Fruit fly (Drosophila melanogaster) whole organism, embryonic: ENCODE data around the gene CG11843.

Experiments used
- Adf1 ChIP-seq: fragments of 200-800 bp; sonication (Bioruptor generic); IDR thresholded peaks from 2 replicates; pipeline ENCODE4 v1.3.6; 2022; ENCODE audit warnings: missing biosample characterization, missing genetic modification characterization
- Bgb ChIP-seq: fragments of 200-800 bp; sonication (Bioruptor generic); IDR thresholded peaks from 2 replicates; pipeline ENCODE4 v1.3.6; 2022; ENCODE audit warnings: missing biosample characterization, missing genetic modification characterization; ENCODE audit not compliant: partially characterized antibody
- CG12942 ChIP-seq: fragments of 200-800 bp; sonication (Bioruptor generic); optimal IDR thresholded peaks from 3 replicates; lab custom pipeline; 2016; ENCODE audit warnings: missing biosample characterization, missing genetic modification characterization
- CG15073 ChIP-seq: fragments of 200-800 bp; sonication (Bioruptor generic); optimal IDR thresholded peaks from 2 replicates; lab custom pipeline; 2016; ENCODE audit warnings: missing biosample characterization, missing genetic modification characterization
- CG15514 ChIP-seq: fragments of 200-800 bp; sonication (Bioruptor generic); optimal IDR thresholded peaks from 3 replicates; lab custom pipeline; 2017; ENCODE audit warnings: missing biosample characterization, missing genetic modification characterization, mild to moderate bottlenecking, moderate library complexity, missing genetic modification reagents
- CG17328 ChIP-seq: fragments of 200-800 bp; sonication (Bioruptor generic); IDR thresholded peaks from 2 replicates; pipeline ENCODE4 v1.3.6; 2022; ENCODE audit warnings: missing biosample characterization, missing genetic modification characterization
- CG17359 ChIP-seq: fragments of 200-800 bp; sonication (Bioruptor generic); optimal IDR thresholded peaks from 3 replicates; lab custom pipeline; 2018; ENCODE audit warnings: missing biosample characterization, mild to moderate bottlenecking, missing genetic modification characterization, moderate library complexity
- CG18011 ChIP-seq: fragments of 200-800 bp; sonication (Bioruptor generic); optimal IDR thresholded peaks from 2 replicates; lab custom pipeline; 2017; ENCODE audit warnings: missing biosample characterization, missing genetic modification characterization, mild to moderate bottlenecking, moderate library complexity, missing genotype
- CG2116 ChIP-seq: fragments of 200-800 bp; sonication (Bioruptor generic); optimal IDR thresholded peaks from 3 replicates; lab custom pipeline; 2018; ENCODE audit warnings: missing biosample characterization, mild to moderate bottlenecking, missing genetic modification characterization
- CG2712 ChIP-seq: fragments of 200-800 bp; optimal IDR thresholded peaks from 3 replicates; lab custom pipeline; 2019; ENCODE audit warnings: missing biosample characterization, mild to moderate bottlenecking, missing genetic modification characterization, moderate library complexity
- CG30431 ChIP-seq: fragments of 200-800 bp; sonication (Bioruptor generic); optimal IDR thresholded peaks from 2 replicates; lab custom pipeline; 2017; ENCODE audit warnings: missing biosample characterization, missing genetic modification characterization
- CG32767 ChIP-seq: fragments of 200-800 bp; sonication (Bioruptor generic); IDR thresholded peaks from 2 replicates; pipeline ENCODE4 v1.3.6; 2022; ENCODE audit warnings: missing biosample characterization, missing genetic modification characterization
- CG6689 ChIP-seq: fragments of 200-800 bp; sonication (Bioruptor generic); IDR thresholded peaks from 2 replicates; pipeline ENCODE4 v1.3.6; 2022; ENCODE audit warnings: missing biosample characterization, missing genetic modification characterization
- CG6765 ChIP-seq: fragments of 200-800 bp; sonication (Bioruptor generic); optimal IDR thresholded peaks from 3 replicates; lab custom pipeline; 2017; ENCODE audit warnings: missing biosample characterization, mild to moderate bottlenecking, missing genetic modification characterization
- CG7357 ChIP-seq: fragments of 200-800 bp; sonication (Bioruptor generic); IDR thresholded peaks from 3 replicates; pipeline ENCODE4 v1.3.6; 2022; ENCODE audit warnings: missing biosample characterization, missing genetic modification characterization
- CG7556 ChIP-seq: fragments of 200-800 bp; sonication (Bioruptor generic); optimal IDR thresholded peaks from 2 replicates; lab custom pipeline; 2017; ENCODE audit warnings: missing biosample characterization, mild to moderate bottlenecking, missing genetic modification characterization
- CG9817 ChIP-seq: fragments of 200-800 bp; sonication (Bioruptor generic); optimal IDR thresholded peaks from 2 replicates; lab custom pipeline; 2018; ENCODE audit warnings: missing biosample characterization, mild to moderate bottlenecking, missing genetic modification characterization, moderate library complexity
- CTCF ChIP-seq: fragments of 200-800 bp; sonication (Bioruptor generic); optimal IDR thresholded peaks from 2 replicates; lab custom pipeline; 2017; ENCODE audit warnings: missing biosample characterization, mild to moderate bottlenecking, missing genetic modification characterization, moderate library complexity
- CoRest ChIP-seq: fragments of 200-800 bp; sonication (Bioruptor generic); optimal IDR thresholded peaks from 3 replicates; lab custom pipeline; 2018; ENCODE audit warnings: missing biosample characterization, mild to moderate bottlenecking, missing genetic modification characterization, moderate library complexity
- E2f2 ChIP-seq: fragments of 200-800 bp; sonication (Bioruptor generic); IDR thresholded peaks from 2 replicates; pipeline ENCODE4 v1.3.6; 2022; ENCODE audit warnings: missing biosample characterization, missing genetic modification characterization
- Fer2 ChIP-seq: fragments of 200-800 bp; sonication (Bioruptor generic); optimal IDR thresholded peaks from 2 replicates; lab custom pipeline; 2018; ENCODE audit warnings: missing biosample characterization, mild to moderate bottlenecking, missing genetic modification characterization, moderate library complexity
- HLHmδ ChIP-seq: fragments of 200-800 bp; sonication (Bioruptor generic); optimal IDR thresholded peaks from 2 replicates; lab custom pipeline; 2018; ENCODE audit warnings: missing biosample characterization, mild to moderate bottlenecking, missing genetic modification characterization, moderate library complexity
- Hr39 ChIP-seq: fragments of >200 bp; optimal IDR thresholded peaks from 2 replicates; lab custom pipeline; 2017
- Kr ChIP-seq: fragments of 200-800 bp; sonication (Bioruptor generic); optimal IDR thresholded peaks from 2 replicates; lab custom pipeline; 2017; ENCODE audit warnings: missing biosample characterization, mild to moderate bottlenecking, missing genetic modification characterization
- NC2α ChIP-seq: fragments of 200-800 bp; sonication (Bioruptor generic); optimal IDR thresholded peaks from 2 replicates; lab custom pipeline; 2016; ENCODE audit warnings: missing biosample characterization, missing genetic modification characterization
- Oli ChIP-seq: fragments of 200-800 bp; sonication (Bioruptor generic); optimal IDR thresholded peaks from 2 replicates; lab custom pipeline; 2018; ENCODE audit warnings: missing biosample characterization, mild to moderate bottlenecking, missing genetic modification characterization, moderate library complexity
- Opbp ChIP-seq: fragments of 200-800 bp; sonication (Bioruptor generic); IDR thresholded peaks from 3 replicates; pipeline ENCODE4 v1.3.6; 2022; ENCODE audit warnings: missing biosample characterization, missing genetic modification characterization; ENCODE audit not compliant: partially characterized antibody
- Side ChIP-seq: fragments of 200-800 bp; sonication (Bioruptor generic); optimal IDR thresholded peaks from 2 replicates; lab custom pipeline; 2016; ENCODE audit warnings: missing biosample characterization, missing genetic modification characterization
- Spps ChIP-seq: fragments of 200-800 bp; sonication (Bioruptor generic); optimal IDR thresholded peaks from 2 replicates; lab custom pipeline; 2018; ENCODE audit warnings: missing biosample characterization, mild to moderate bottlenecking, missing genetic modification characterization
- Xbp1 ChIP-seq: fragments of 200-800 bp; sonication (Bioruptor generic); optimal IDR thresholded peaks from 3 replicates; lab custom pipeline; 2016; ENCODE audit warnings: missing biosample characterization, mild to moderate bottlenecking, missing genetic modification characterization
- az2 ChIP-seq: fragments of 200-800 bp; sonication (Bioruptor generic); optimal IDR thresholded peaks from 3 replicates; lab custom pipeline; 2016; ENCODE audit warnings: missing biosample characterization, missing genetic modification characterization
- bbx ChIP-seq: fragments of 200-800 bp; sonication (Bioruptor generic); IDR thresholded peaks from 2 replicates; pipeline ENCODE4 v1.3.6; 2022; ENCODE audit warnings: missing biosample characterization, missing genetic modification characterization; ENCODE audit not compliant: partially characterized antibody
- cad ChIP-seq: fragments of >200 bp; optimal IDR thresholded peaks from 2 replicates; lab custom pipeline; 2017; ENCODE audit warnings: missing biosample characterization, missing genetic modification characterization
- caup ChIP-seq: fragments of 200-800 bp; sonication (Bioruptor generic); optimal IDR thresholded peaks from 3 replicates; lab custom pipeline; 2017; ENCODE audit warnings: missing biosample characterization, mild to moderate bottlenecking, missing genetic modification characterization, moderate library complexity; ENCODE audit not compliant: severe bottlenecking
- chif ChIP-seq, 2 experiments: fragments of 200-800 bp; sonication (Bioruptor generic); optimal IDR thresholded peaks; 3 replicates each; lab custom pipeline; 2016; ENCODE audit warnings: missing biosample characterization in 2 of 2, missing genetic modification characterization in 2 of 2
- dm ChIP-seq: fragments of 200-800 bp; sonication (Bioruptor generic); optimal IDR thresholded peaks from 3 replicates; lab custom pipeline; 2016; ENCODE audit warnings: missing biosample characterization, missing genetic modification characterization
- hb ChIP-seq: fragments of 200-800 bp; sonication (Bioruptor generic); IDR thresholded peaks from 3 replicates; pipeline ENCODE4 v1.3.6; 2022; ENCODE audit warnings: missing biosample characterization, missing genetic modification characterization; ENCODE audit not compliant: partially characterized antibody
- ind ChIP-seq: fragments of 200-800 bp; sonication (Bioruptor generic); optimal IDR thresholded peaks from 3 replicates; lab custom pipeline; 2016; ENCODE audit warnings: missing biosample characterization, missing genetic modification characterization
- inv ChIP-seq: fragments of 200-800 bp; sonication (Bioruptor generic); IDR thresholded peaks from 2 replicates; pipeline ENCODE4 v1.3.6; 2022; ENCODE audit warnings: missing biosample characterization, missing genetic modification characterization; ENCODE audit not compliant: partially characterized antibody
- kah ChIP-seq: fragments of 200-800 bp; sonication (Bioruptor generic); optimal IDR thresholded peaks from 2 replicates; lab custom pipeline; 2018; ENCODE audit warnings: missing biosample characterization, mild to moderate bottlenecking, missing genetic modification characterization
- lola ChIP-seq, 3 experiments: fragments of >200 bp in 2 of 3; fragments of 200-800 bp in 1 of 3; sonication (Bioruptor generic) in 1 of 3; optimal IDR thresholded peaks; 2 replicates each; lab custom pipeline; 2017 to 2019; ENCODE audit warnings: missing biosample characterization in 3 of 3, missing genetic modification characterization in 3 of 3, mild to moderate bottlenecking in 1 of 3, moderate library complexity in 1 of 3
- luna ChIP-seq: fragments of 200-800 bp; sonication (Bioruptor generic); optimal IDR thresholded peaks from 2 replicates; lab custom pipeline; 2016; ENCODE audit warnings: missing biosample characterization, missing genetic modification characterization
- nerfin-2 ChIP-seq: fragments of 200-800 bp; sonication (Bioruptor generic); IDR thresholded peaks from 2 replicates; pipeline ENCODE4 v1.3.6; 2022; ENCODE audit warnings: missing biosample characterization, missing genetic modification characterization; ENCODE audit not compliant: partially characterized antibody
- odd ChIP-seq: fragments of 200-800 bp; sonication (Bioruptor generic); optimal IDR thresholded peaks from 2 replicates; lab custom pipeline; 2017; ENCODE audit warnings: missing biosample characterization, mild to moderate bottlenecking, missing genetic modification characterization
- pnt ChIP-seq: fragments of 200-800 bp; sonication (Bioruptor generic); optimal IDR thresholded peaks from 3 replicates; lab custom pipeline; 2016; ENCODE audit warnings: missing biosample characterization, missing genetic modification characterization
- prd ChIP-seq, 3 experiments: fragments of >200 bp in 2 of 3; fragments of 200-800 bp in 1 of 3; sonication (Bioruptor generic) in 1 of 3; optimal IDR thresholded peaks in 2 of 3; IDR thresholded peaks in 1 of 3; 2 replicates in 2 of 3; 3 replicates in 1 of 3; pipeline versions ENCODE4 v1.3.6 to Lab custom; 2017 to 2022; ENCODE audit warnings: missing biosample characterization in 1 of 3, missing genetic modification characterization in 1 of 3
- row ChIP-seq: fragments of 200-800 bp; sonication (Bioruptor generic); IDR thresholded peaks from 3 replicates; pipeline ENCODE4 v1.3.6; 2022; ENCODE audit warnings: missing biosample characterization, missing genetic modification characterization
- usp ChIP-seq: fragments of >200 bp; optimal IDR thresholded peaks from 2 replicates; lab custom pipeline; 2017; ENCODE audit warnings: missing biosample characterization, missing genetic modification characterization
- wor ChIP-seq: fragments of 200-800 bp; sonication (Bioruptor generic); IDR thresholded peaks from 2 replicates; pipeline ENCODE4 v1.3.6; 2022; ENCODE audit warnings: missing biosample characterization, missing genetic modification characterization

The CG11843 gene

dm6 chr3R:29040526-29041195, 13.5 kb upstream of the CG11843 start (continued):
- no peak for TF ChIP-seq inv (GFP tag; lab: Robert Waterston, UW)
- TF ChIP-seq lola (GFP tag; optimal IDR thresholded peaks at IDR 0.05; lab: Kevin White, UChicago): peak in 1 of 3 experiments; percentile 44
- peak; percentile 26; the same call in 1 of the 2 replicates for TF ChIP-seq E2f2
- TF ChIP-seq CG30431 (GFP tag; lab: Kevin White, UChicago): peak; percentile 12
- TF ChIP-seq CG18011 (GFP tag; lab: Kevin White, UChicago): peak; percentile 17
- no peak for TF ChIP-seq Hr39 (lab: Kevin White, UChicago)
- no peak for TF ChIP-seq hb (GFP tag; lab: Robert Waterston, UW)
- no peak for TF ChIP-seq nerfin-2 (GFP tag; lab: Robert Waterston, UW)
- TF ChIP-seq usp (GFP tag; lab: Kevin White, UChicago): no peak
- peak in 1 of 2 experiments; percentile 7 for TF ChIP-seq chif (GFP tag; optimal IDR thresholded peaks at IDR 0.05; lab: Kevin White, UChicago)
- no peak for TF ChIP-seq dm
- peak; percentile 49 for TF ChIP-seq CG12942 (GFP tag; lab: Kevin White, UChicago)
- peak; percentile 80 for TF ChIP-seq CG7556 (GFP tag; lab: Kevin White, UChicago)
- TF ChIP-seq luna (GFP tag; lab: Kevin White, UChicago): no peak
- peak; percentile 29 for TF ChIP-seq kah
- TF ChIP-seq cad (GFP tag; lab: Kevin White, UChicago): no peak
- TF ChIP-seq CG9817 (tag; lab: Kevin White, UChicago): peak; percentile 67
- TF ChIP-seq Side: no peak
- no peak for TF ChIP-seq prd (optimal IDR thresholded peaks at IDR 0.05; lab: Kevin White, UChicago)
- peak; percentile 42; the same call in 1 of the 3 replicates for TF ChIP-seq prd (GFP tag; IDR thresholded peaks at IDR 0.05; lab: Robert Waterston, UW)
- TF ChIP-seq CTCF (GFP tag; lab: Kevin White, UChicago): no peak
- peak; percentile 76 for TF ChIP-seq CG2712 (tag; lab: Kevin White, UChicago)
- peak; percentile 66 for TF ChIP-seq row (GFP tag; lab: Robert Waterston, UW)
- no peak for TF ChIP-seq CG15514 (GFP tag; lab: Kevin White, UChicago)
- peak; percentile 13 for TF ChIP-seq Spps
- TF ChIP-seq CG15073 (GFP tag; lab: Kevin White, UChicago): peak; percentile 19
- TF ChIP-seq pnt (GFP tag; lab: Kevin White, UChicago): peak; percentile 10
- no peak for TF ChIP-seq Opbp (GFP tag; lab: Robert Waterston, UW)
- peak; percentile 70 for TF ChIP-seq az2
- no peak for TF ChIP-seq bbx (GFP tag; lab: Robert Waterston, UW)
- TF ChIP-seq HLHmδ (GFP tag; lab: Kevin White, UChicago): no peak
- TF ChIP-seq CG32767 (GFP tag; lab: Robert Waterston, UW): peak; percentile 60; the same call in 1 of the 2 replicates
- TF ChIP-seq CG6765: peak; percentile 57
- TF ChIP-seq ind (GFP tag; lab: Kevin White, UChicago): peak; percentile 76
- TF ChIP-seq CG7357: peak; percentile 38; the same call in 1 of the 3 replicates
- peak; percentile 80 for TF ChIP-seq Oli (tag; lab: Kevin White, UChicago)
- TF ChIP-seq CG2116 (GFP tag; lab: Kevin White, UChicago): peak; percentile 21
- no peak for TF ChIP-seq Bgb (GFP tag; lab: Robert Waterston, UW)
- no peak for TF ChIP-seq CoRest (tag; lab: Kevin White, UChicago)
- TF ChIP-seq odd (GFP tag; lab: Kevin White, UChicago): peak; percentile 78
- peak; percentile 66 for TF ChIP-seq CG6689 (GFP tag; lab: Robert Waterston, UW)
- TF ChIP-seq caup: peak; percentile 72
- no peak for TF ChIP-seq Adf1
- peak; percentile 66 for TF ChIP-seq Xbp1 (GFP tag; lab: Kevin White, UChicago)
- TF ChIP-seq CG17328 (GFP tag; lab: Robert Waterston, UW): 0 out of 2 replicates have a peak, but pooled peaks have one; percentile 28
- TF ChIP-seq NC2α (GFP tag; lab: Kevin White, UChicago): no peak
- peak; percentile 74 for TF ChIP-seq CG17359 (tag; lab: Kevin White, UChicago)
- TF ChIP-seq wor (GFP tag; lab: Robert Waterston, UW): 0 out of 2 replicates have a peak, but pooled peaks have one; percentile 21
- TF ChIP-seq Fer2 (tag; lab: Kevin White, UChicago): peak; percentile 0
- no peak for TF ChIP-seq Kr
